Worm (Caenorhabditis elegans) whole organism, L4 larva: ENCODE measurements around the gene dnc-1.

ENCODE experiments used
- F10B5.3 ChIP-seq: sonication (generic microtip); optimal IDR thresholded peaks from 2 replicates; lab custom pipeline; 2016; ENCODE audit warnings: mild to moderate bottlenecking, missing genetic modification characterization, missing compliant biosample characterization
- F44E2.7 ChIP-seq: fragments of 200-800 bp; sonication (Bioruptor generic); IDR thresholded peaks from 2 replicates; pipeline ENCODE4 v2.1.2; 2022; ENCODE audit warnings: missing genetic modification characterization, missing compliant biosample characterization
- F49E8.2 ChIP-seq: sonication (generic microtip); optimal IDR thresholded peaks from 2 replicates; lab custom pipeline; 2016; ENCODE audit warnings: missing compliant biosample characterization, mild to moderate bottlenecking, missing genetic modification characterization, borderline replicate concordance
- R02D3.7 ChIP-seq: fragments of 150-350 bp; sonication (generic microtip); optimal IDR thresholded peaks from 3 replicates; lab custom pipeline; 2014; ENCODE audit warnings: missing biosample characterization, missing genetic modification characterization
- T26A8.4 ChIP-seq: fragments of 200-800 bp; sonication (Bioruptor generic); IDR thresholded peaks from 2 replicates; pipeline ENCODE4 v1.3.6; 2022; ENCODE audit warnings: missing genetic modification characterization, missing compliant biosample characterization
- Y105C5A.15 ChIP-seq: fragments of 200-800 bp; sonication (Bioruptor generic); IDR thresholded peaks from 2 replicates; pipeline ENCODE4 v1.3.6; 2022; ENCODE audit warnings: missing genetic modification characterization, missing compliant biosample characterization
- Y48G9A.11 ChIP-seq: fragments of 200-800 bp; sonication (Bioruptor generic); IDR thresholded peaks from 2 replicates; pipeline ENCODE4 v1.3.6; 2022; ENCODE audit warnings: missing genetic modification reagents, missing genetic modification characterization, missing compliant biosample characterization
- Y5F2A.4 ChIP-seq: fragments of 200-800 bp; sonication (Bioruptor generic); optimal IDR thresholded peaks from 2 replicates; lab custom pipeline; 2018; ENCODE audit warnings: mild to moderate bottlenecking, missing genetic modification characterization, missing compliant biosample characterization
- ZK546.5 ChIP-seq, 2 experiments: sonication (generic microtip); optimal IDR thresholded peaks; 2 replicates each; lab custom pipeline; 2017; ENCODE audit warnings: missing biosample characterization in 2 of 2, missing genetic modification characterization in 2 of 2
- aha-1 ChIP-seq: fragments of 150-350 bp; peaks from one replicate; lab custom pipeline; 2014; ENCODE audit warnings: missing biosample characterization, missing genetic modification characterization
- aly-2 ChIP-seq: sonication (generic microtip); optimal IDR thresholded peaks from 2 replicates; lab custom pipeline; 2018; ENCODE audit warnings: missing biosample characterization, missing genetic modification characterization
- ceh-20 ChIP-seq: fragments of 200-800 bp; sonication (Bioruptor generic); IDR thresholded peaks from 2 replicates; pipeline ENCODE4 v1.3.6; 2022; ENCODE audit warnings: missing genetic modification reagents, missing genetic modification characterization, missing compliant biosample characterization
- ceh-28 ChIP-seq: fragments of 150-350 bp; optimal IDR thresholded peaks from 2 replicates; lab custom pipeline; 2014; ENCODE audit warnings: missing biosample characterization, missing genetic modification reagents, missing genetic modification characterization
- ceh-32 ChIP-seq: sonication (generic microtip); optimal IDR thresholded peaks from 2 replicates; lab custom pipeline; 2016; ENCODE audit warnings: mild to moderate bottlenecking, missing genetic modification characterization, missing compliant biosample characterization; ENCODE audit not compliant: poor library complexity
- cey-2 ChIP-seq: sonication (generic microtip); optimal IDR thresholded peaks from 3 replicates; lab custom pipeline; 2017; ENCODE audit warnings: missing genetic modification characterization, mild to moderate bottlenecking, missing compliant biosample characterization, antibody characterized with exemption, borderline replicate concordance; ENCODE audit not compliant: insufficient read depth
- daf-19 ChIP-seq: fragments of 200-800 bp; sonication (Bioruptor generic); conservative IDR thresholded peaks from 2 replicates; pipeline ENCODE4 v1.3.6; 2022; ENCODE audit warnings: missing genetic modification characterization, missing compliant biosample characterization
- daf-8 ChIP-seq: fragments of 200-800 bp; sonication (Bioruptor generic); IDR thresholded peaks from 2 replicates; pipeline ENCODE4 v1.3.6; 2022; ENCODE audit warnings: missing genetic modification characterization, missing compliant biosample characterization
- dmd-8 ChIP-seq: fragments of 200-800 bp; sonication (Bioruptor generic); IDR thresholded peaks from 2 replicates; pipeline ENCODE4 v1.3.6; 2022; ENCODE audit warnings: missing genetic modification characterization, missing compliant biosample characterization
- egl-43 ChIP-seq: fragments of 200-800 bp; sonication (Bioruptor generic); IDR thresholded peaks from 2 replicates; pipeline ENCODE4 v1.3.6; 2022; ENCODE audit warnings: missing genetic modification reagents, missing genetic modification characterization, missing compliant biosample characterization
- fkh-10 ChIP-seq: fragments of 150-350 bp; optimal IDR thresholded peaks from 2 replicates; lab custom pipeline; 2014; ENCODE audit warnings: missing biosample characterization, missing genetic modification reagents, missing genetic modification characterization
- fos-1 ChIP-seq: fragments of 150-350 bp; optimal IDR thresholded peaks from 2 replicates; lab custom pipeline; 2014; ENCODE audit warnings: missing biosample characterization, missing genetic modification characterization
- gei-8 ChIP-seq: fragments of 200-800 bp; sonication (Bioruptor generic); optimal IDR thresholded peaks from 2 replicates; lab custom pipeline; 2018; ENCODE audit warnings: mild to moderate bottlenecking, missing genetic modification characterization, missing compliant biosample characterization
- hif-1 ChIP-seq, 2 experiments: sonication (generic microtip); optimal IDR thresholded peaks; 2 replicates each; lab custom pipeline; 2016 to 2017; ENCODE audit warnings: missing compliant biosample characterization in 2 of 2, missing genetic modification characterization in 2 of 2, missing genetic modification reagents in 2 of 2, missing genotype in 2 of 2, mild to moderate bottlenecking in 1 of 2
- madf-5 ChIP-seq, 2 experiments: fragments of 200-800 bp; sonication (Bioruptor generic); IDR thresholded peaks; 2 replicates each; pipeline ENCODE4 v1.3.6; 2022; ENCODE audit warnings: missing compliant biosample characterization in 2 of 2, missing genetic modification characterization in 2 of 2
- mdl-1 ChIP-seq, 2 experiments: fragments of 150-350 bp in 1 of 2; sonication (generic microtip) in 1 of 2; optimal IDR thresholded peaks; 2 replicates each; lab custom pipeline; 2014 to 2017; ENCODE audit warnings: missing biosample characterization in 2 of 2, missing genetic modification characterization in 2 of 2
- mdt-29 ChIP-seq: fragments of 200-800 bp; sonication (Bioruptor generic); IDR thresholded peaks from 2 replicates; pipeline ENCODE4 v1.3.6; 2022; ENCODE audit warnings: missing genetic modification reagents, missing genetic modification characterization, missing compliant biosample characterization
- mep-1 ChIP-seq: fragments of 150-350 bp; sonication (generic microtip); optimal IDR thresholded peaks from 3 replicates; lab custom pipeline; 2014; ENCODE audit warnings: missing biosample characterization, missing genetic modification characterization
- mes-2 ChIP-seq: sonication (generic microtip); optimal IDR thresholded peaks from 2 replicates; lab custom pipeline; 2016; ENCODE audit warnings: missing genotype, mild to moderate bottlenecking, missing genetic modification characterization, missing compliant biosample characterization; ENCODE audit not compliant: poor library complexity, severe bottlenecking
- mxl-2 ChIP-seq: fragments of 200-800 bp; sonication (Bioruptor generic); conservative IDR thresholded peaks from 2 replicates; pipeline ENCODE4 v1.3.6; 2022; ENCODE audit warnings: missing genetic modification reagents, missing genetic modification characterization, missing compliant biosample characterization
- mxl-3 ChIP-seq: fragments of 200-800 bp; sonication (Bioruptor generic); optimal IDR thresholded peaks from 2 replicates; lab custom pipeline; 2018; ENCODE audit warnings: mild to moderate bottlenecking, missing genetic modification characterization, missing compliant biosample characterization
- nhr-10 ChIP-seq: fragments of 150-350 bp; optimal IDR thresholded peaks from 2 replicates; lab custom pipeline; 2014; ENCODE audit warnings: missing biosample characterization, missing genetic modification characterization
- nhr-237 ChIP-seq: sonication (generic microtip); optimal IDR thresholded peaks from 2 replicates; lab custom pipeline; 2017; ENCODE audit warnings: missing biosample characterization, missing genetic modification characterization
- nhr-6 ChIP-seq: fragments of 150-350 bp; optimal IDR thresholded peaks from 2 replicates; lab custom pipeline; 2014; ENCODE audit warnings: missing biosample characterization, missing genetic modification characterization
- php-3 ChIP-seq: fragments of 200-800 bp; sonication (Bioruptor generic); IDR thresholded peaks from 2 replicates; pipeline ENCODE4 v1.3.6; 2022; ENCODE audit warnings: missing genetic modification reagents, missing genetic modification characterization, missing compliant biosample characterization
- skn-1 ChIP-seq: fragments of 150-350 bp; optimal IDR thresholded peaks from 2 replicates; lab custom pipeline; 2014; ENCODE audit warnings: missing biosample characterization, missing genetic modification characterization
- snpc-1.2 ChIP-seq: fragments of 200-800 bp; sonication (Bioruptor generic); IDR thresholded peaks from 2 replicates; pipeline ENCODE4 v1.3.6; 2022; ENCODE audit warnings: missing genetic modification reagents, missing genetic modification characterization, missing compliant biosample characterization
- snpc-4 ChIP-seq: fragments of 150-350 bp; optimal IDR thresholded peaks from 2 replicates; lab custom pipeline; 2014; ENCODE audit warnings: missing biosample characterization, missing genetic modification characterization
- spr-1 ChIP-seq: sonication (generic microtip); optimal IDR thresholded peaks from 2 replicates; lab custom pipeline; 2016; ENCODE audit warnings: mild to moderate bottlenecking, missing genetic modification characterization, missing compliant biosample characterization
- tag-97 ChIP-seq: fragments of 200-800 bp; sonication (Bioruptor generic); IDR thresholded peaks from 2 replicates; pipeline ENCODE4 v1.3.6; 2022; ENCODE audit warnings: missing genetic modification characterization, missing compliant biosample characterization
- tra-1 ChIP-seq: fragments of 200-800 bp; sonication (Bioruptor generic); IDR thresholded peaks from 2 replicates; pipeline ENCODE4 v1.3.6; 2022; ENCODE audit warnings: missing genetic modification reagents, missing genetic modification characterization, missing compliant biosample characterization
- unc-39 ChIP-seq: sonication (generic microtip); optimal IDR thresholded peaks from 2 replicates; lab custom pipeline; 2017; ENCODE audit warnings: missing biosample characterization, missing genetic modification characterization
- vab-7 ChIP-seq: fragments of 200-800 bp; sonication (Bioruptor generic); IDR thresholded peaks from 2 replicates; pipeline ENCODE4 v1.3.6; 2022; ENCODE audit warnings: missing genetic modification reagents, missing genetic modification characterization, missing compliant biosample characterization

dnc-1 gene

ce11 chrIV:10894255-10894654 lies 38.7 kb downstream of the dnc-1 start, which contains the start of gene srlf-14:
Gene srlf-14 (minus strand): TSS chrIV:10894355.
- TF ChIP-seq aha-1: peak; percentile 65
- TF ChIP-seq daf-8 (GFP tag; lab: Robert Waterston, UW): no peak

- no peak for TF ChIP-seq ceh-32 (tag; lab: Kevin White, UChicago)
- TF ChIP-seq fkh-10: no peak
- no peak for TF ChIP-seq mes-2
- TF ChIP-seq cey-2: no peak
- no peak for TF ChIP-seq daf-19
Measured at ce11 chrIV:10891993-10892392, 41.0 kb downstream of the dnc-1 start, which contains the start of gene srlf-12. Gene srlf-12 (minus strand): TSS chrIV:10892093.

ce11 chrIV:10889820-10890462 lies 43.1 kb downstream of the dnc-1 start, which contains the start of gene F13E9.15:
Gene F13E9.15 (minus strand): TSS chrIV:10889870.
- TF ChIP-seq egl-43 (GFP tag; lab: Robert Waterston, UW) (no peak), gei-8 (GFP tag; lab: Kevin White, UChicago) (no peak), ZK546.5 (tag; optimal IDR thresholded peaks at IDR 0.05; lab: Kevin White, UChicago) (no peak), unc-39 (no peak), Y48G9A.11 (GFP tag; lab: Robert Waterston, UW) (no peak), madf-5 (GFP tag; IDR thresholded peaks at IDR 0.05; lab: Robert Waterston, UW) (no peak), tag-97 (GFP tag; lab: Robert Waterston, UW) (no peak), fos-1 (tag; lab: Kevin White, UChicago) (no peak), T26A8.4 (GFP tag; lab: Robert Waterston, UW) (no peak), php-3 (no peak), R02D3.7 (tag; lab: Kevin White, UChicago) (no peak), skn-1 (no peak)

ce11 chrIV:10887285-10887684 lies 45.7 kb downstream of the dnc-1 start, which contains the start of gene F13E9.16:
Gene F13E9.16 (minus strand): TSS chrIV:10887385.
- no peak for TF ChIP-seq mxl-2 (GFP tag; lab: Robert Waterston, UW)
- TF ChIP-seq mxl-3: no peak
- TF ChIP-seq snpc-4: no peak
- no peak for TF ChIP-seq F44E2.7
- TF ChIP-seq nhr-10 (tag; lab: Kevin White, UChicago): no peak
- no peak for TF ChIP-seq F10B5.3 (tag; lab: Kevin White, UChicago)
- TF ChIP-seq ceh-20 (GFP tag; lab: Robert Waterston, UW): no peak
- TF ChIP-seq mdl-1 (tag; optimal IDR thresholded peaks at IDR 0.05; lab: Kevin White, UChicago): no peak
- no peak for TF ChIP-seq hif-1 (tag; optimal IDR thresholded peaks at IDR 0.05; lab: Kevin White, UChicago)
- TF ChIP-seq madf-5 (GFP tag; IDR thresholded peaks at IDR 0.05; lab: Robert Waterston, UW): no peak
- no peak for TF ChIP-seq spr-1 (tag; lab: Kevin White, UChicago)
- TF ChIP-seq Y105C5A.15 (GFP tag; lab: Robert Waterston, UW): no peak

- TF ChIP-seq nhr-237 (tag; lab: Kevin White, UChicago) (no peak), fkh-10 (no peak)
Measured at ce11 chrIV:10885915-10886314, 47.1 kb downstream of the dnc-1 start, which contains the start of gene srlf-11. Gene srlf-11 (minus strand): TSS chrIV:10886015.

- TF ChIP-seq dmd-8 (GFP tag; lab: Robert Waterston, UW): no peak
- no peak for TF ChIP-seq mdt-29
- no peak for TF ChIP-seq snpc-1.2 (GFP tag; lab: Robert Waterston, UW)
- TF ChIP-seq aly-2: no peak
- no peak for TF ChIP-seq vab-7 (GFP tag; lab: Robert Waterston, UW)
- no peak for TF ChIP-seq mep-1
- TF ChIP-seq F49E8.2: no peak
- no peak for TF ChIP-seq Y5F2A.4 (GFP tag; lab: Kevin White, UChicago)
- no peak for TF ChIP-seq egl-43 (GFP tag; lab: Robert Waterston, UW)
- no peak for TF ChIP-seq tra-1 (GFP tag; lab: Robert Waterston, UW)
- TF ChIP-seq nhr-6 (tag; lab: Kevin White, UChicago): no peak
- TF ChIP-seq fkh-10: no peak
- TF ChIP-seq ceh-28 (tag; lab: Kevin White, UChicago): no peak
Measured at ce11 chrIV:10884263-10884662, 48.7 kb downstream of the dnc-1 start, which contains the start of gene F13E9.5. Gene F13E9.5 (minus strand): TSS chrIV:10884363.
